Worm (Caenorhabditis elegans) whole organism, L2 larva: ENCODE data around the gene R05H5.4.

Experiments used
- C34F6.9 ChIP-seq: fragments of 150-350 bp; optimal IDR thresholded peaks from 2 replicates; lab custom pipeline; 2014; ENCODE audit warnings: missing biosample characterization, missing genetic modification characterization
- F13H6.1 ChIP-seq: sonication (generic microtip); optimal IDR thresholded peaks from 2 replicates; lab custom pipeline; 2016; ENCODE audit warnings: missing genetic modification characterization, missing compliant biosample characterization
- R02D3.7 ChIP-seq: fragments of 150-350 bp; optimal IDR thresholded peaks from 2 replicates; lab custom pipeline; 2014; ENCODE audit warnings: missing biosample characterization, missing genetic modification characterization
- Y55F3AM.14 ChIP-seq: fragments of 200-800 bp; sonication (Bioruptor generic); optimal IDR thresholded peaks from 2 replicates; lab custom pipeline; 2018; ENCODE audit warnings: mild to moderate bottlenecking, missing genetic modification characterization, missing compliant biosample characterization
- ama-1 ChIP-seq: fragments of 150-350 bp; optimal IDR thresholded peaks from 2 replicates; lab custom pipeline; 2018; ENCODE audit warnings: inconsistent platforms
- ceh-82 ChIP-seq: fragments of 150-350 bp; optimal IDR thresholded peaks from 2 replicates; lab custom pipeline; 2014; ENCODE audit warnings: missing biosample characterization, missing genetic modification characterization
- crh-2 ChIP-seq: sonication (generic microtip); optimal IDR thresholded peaks from 2 replicates; lab custom pipeline; 2017; ENCODE audit warnings: missing biosample characterization, missing genetic modification characterization
- egl-27 ChIP-seq: sonication (generic microtip); optimal IDR thresholded peaks from 3 replicates; lab custom pipeline; 2017; ENCODE audit warnings: missing biosample characterization, missing genetic modification reagents, missing genetic modification characterization
- elt-1 ChIP-seq: fragments of 150-350 bp; optimal IDR thresholded peaks from 2 replicates; lab custom pipeline; 2014; ENCODE audit warnings: missing biosample characterization, missing genetic modification characterization
- elt-3 ChIP-seq: sonication (generic microtip); optimal IDR thresholded peaks from 2 replicates; lab custom pipeline; 2017; ENCODE audit warnings: missing biosample characterization, missing genetic modification characterization
- fos-1 ChIP-seq: fragments of 150-350 bp; optimal IDR thresholded peaks from 2 replicates; lab custom pipeline; 2014; ENCODE audit warnings: missing biosample characterization, missing genetic modification characterization
- gmeb-1 ChIP-seq: fragments of 150-350 bp; optimal IDR thresholded peaks from 2 replicates; lab custom pipeline; 2014; ENCODE audit warnings: missing biosample characterization, missing genetic modification characterization
- lin-11 ChIP-seq: fragments of 150-350 bp; sonication (generic microtip); optimal IDR thresholded peaks from 2 replicates; lab custom pipeline; 2014; ENCODE audit warnings: missing biosample characterization, missing genetic modification characterization, inconsistent platforms, mixed read lengths
- lin-13 ChIP-seq: fragments of 150-350 bp; optimal IDR thresholded peaks from 2 replicates; lab custom pipeline; 2014; ENCODE audit warnings: missing biosample characterization, missing genetic modification reagents, missing genetic modification characterization
- lsy-2 ChIP-seq, 2 experiments: fragments of 150-350 bp in 1 of 2; sonication (generic microtip) in 1 of 2; optimal IDR thresholded peaks; 2 replicates each; lab custom pipeline; 2014 to 2017; ENCODE audit warnings: missing biosample characterization in 2 of 2, missing genetic modification characterization in 2 of 2
- mab-5 ChIP-seq: fragments of 150-350 bp; optimal IDR thresholded peaks from 2 replicates; lab custom pipeline; 2014; ENCODE audit warnings: missing biosample characterization, missing genetic modification characterization
- mbf-1 ChIP-seq: sonication (generic microtip); optimal IDR thresholded peaks from 2 replicates; lab custom pipeline; 2017; ENCODE audit warnings: missing biosample characterization, missing genetic modification characterization
- mdl-1 ChIP-seq, 2 experiments: fragments of 150-350 bp in 1 of 2; sonication (generic microtip) in 1 of 2; optimal IDR thresholded peaks; 2 replicates each; lab custom pipeline; 2017; ENCODE audit warnings: missing biosample characterization in 2 of 2, missing genetic modification characterization in 2 of 2
- nhr-10 ChIP-seq: sonication (generic microtip); optimal IDR thresholded peaks from 2 replicates; lab custom pipeline; 2017; ENCODE audit warnings: missing biosample characterization, missing genetic modification characterization
- nhr-11 ChIP-seq: fragments of 150-350 bp; optimal IDR thresholded peaks from 2 replicates; lab custom pipeline; 2014; ENCODE audit warnings: missing biosample characterization, missing genetic modification characterization
- nhr-129 ChIP-seq: fragments of 150-350 bp; optimal IDR thresholded peaks from 2 replicates; lab custom pipeline; 2014; ENCODE audit warnings: missing biosample characterization, missing genetic modification characterization
- nhr-21 ChIP-seq: fragments of 150-350 bp; optimal IDR thresholded peaks from 2 replicates; lab custom pipeline; 2014; ENCODE audit warnings: missing biosample characterization, missing genetic modification characterization
- nhr-237 ChIP-seq: fragments of 150-350 bp; optimal IDR thresholded peaks from 2 replicates; lab custom pipeline; 2014; ENCODE audit warnings: missing biosample characterization, missing genetic modification characterization
- nhr-25 ChIP-seq: fragments of 150-350 bp; sonication (generic microtip); optimal IDR thresholded peaks from 3 replicates; lab custom pipeline; 2014; ENCODE audit warnings: missing biosample characterization, missing genetic modification characterization
- nhr-77 ChIP-seq: fragments of 150-350 bp; optimal IDR thresholded peaks from 2 replicates; lab custom pipeline; 2014; ENCODE audit warnings: missing biosample characterization, missing genetic modification characterization
- peb-1 ChIP-seq: fragments of 150-350 bp; optimal IDR thresholded peaks from 2 replicates; lab custom pipeline; 2014; ENCODE audit warnings: missing biosample characterization, missing genetic modification characterization
- sem-4 ChIP-seq: fragments of 150-350 bp; optimal IDR thresholded peaks from 2 replicates; lab custom pipeline; 2014; ENCODE audit warnings: missing biosample characterization, missing genetic modification reagents, missing genetic modification characterization
- skn-1 ChIP-seq: sonication (generic microtip); optimal IDR thresholded peaks from 2 replicates; lab custom pipeline; 2017; ENCODE audit warnings: missing biosample characterization, missing genetic modification characterization
- sma-3 ChIP-seq: sonication (generic microtip); optimal IDR thresholded peaks from 2 replicates; lab custom pipeline; 2016; ENCODE audit warnings: missing genetic modification reagents, missing genetic modification characterization, missing compliant biosample characterization
- sma-9 ChIP-seq, 2 experiments: fragments of 150-350 bp in 1 of 2; sonication (generic microtip) in 1 of 2; optimal IDR thresholded peaks; 2 replicates each; lab custom pipeline; 2014 to 2016; ENCODE audit warnings: missing genetic modification characterization in 2 of 2, mild to moderate bottlenecking in 1 of 2, missing biosample characterization in 1 of 2, missing compliant biosample characterization in 1 of 2, missing genetic modification reagents in 1 of 2, moderate library complexity in 1 of 2
- unc-39 ChIP-seq: fragments of 150-350 bp; optimal IDR thresholded peaks from 2 replicates; lab custom pipeline; 2014; ENCODE audit warnings: missing biosample characterization, missing genetic modification characterization
- unc-55 ChIP-seq: fragments of 150-350 bp; sonication (generic microtip); optimal IDR thresholded peaks from 3 replicates; lab custom pipeline; 2014; ENCODE audit warnings: missing biosample characterization, missing genetic modification reagents, missing genetic modification characterization
- zag-1 ChIP-seq: fragments of 150-350 bp; optimal IDR thresholded peaks from 2 replicates; lab custom pipeline; 2014; ENCODE audit warnings: missing biosample characterization, missing genetic modification characterization
- ztf-11 ChIP-seq: sonication (generic microtip); optimal IDR thresholded peaks from 2 replicates; lab custom pipeline; 2017; ENCODE audit warnings: missing biosample characterization, missing genetic modification characterization
- ztf-4 ChIP-seq: fragments of 150-350 bp; optimal IDR thresholded peaks from 2 replicates; lab custom pipeline; 2014; ENCODE audit warnings: missing biosample characterization, missing genetic modification characterization

The R05H5.4 gene

DNA sequence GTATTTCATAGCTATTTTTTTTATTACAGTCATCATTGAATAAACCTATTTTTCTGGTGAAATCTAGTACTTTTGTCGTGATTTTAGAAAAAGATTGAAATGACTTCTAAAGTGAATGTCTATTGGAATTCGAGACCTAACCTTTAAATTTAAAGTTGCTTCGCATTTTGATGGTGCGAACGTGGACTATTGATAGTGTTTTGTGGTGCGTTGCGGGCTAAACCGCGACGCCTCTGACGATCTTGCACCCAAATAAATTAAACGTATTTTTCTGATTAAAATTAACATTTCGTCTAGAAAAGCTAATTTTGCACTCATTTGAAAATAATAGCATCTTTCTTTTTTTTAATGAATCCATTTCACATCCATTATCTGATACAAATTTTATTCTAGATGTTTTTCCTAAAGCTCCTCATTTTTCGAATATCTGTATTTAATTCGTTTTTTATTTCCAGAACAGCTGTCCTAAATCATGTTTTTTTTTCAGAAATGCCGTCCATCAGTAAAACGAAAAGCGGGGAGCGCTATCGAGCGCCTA lies 27.3 kb downstream of the R05H5.4 start, which contains the start of gene wbp-11 (continued):
- no peak for TF ChIP-seq elt-1
- TF ChIP-seq ama-1 (lab: Kevin White, UChicago), result no peak
- peak in 1 of 2 experiments; percentile 53 for TF ChIP-seq lsy-2 (tag; optimal IDR thresholded peaks at IDR 0.05; lab: Kevin White, UChicago)
- TF ChIP-seq, all 48 proteins: peak for 6

DNA sequence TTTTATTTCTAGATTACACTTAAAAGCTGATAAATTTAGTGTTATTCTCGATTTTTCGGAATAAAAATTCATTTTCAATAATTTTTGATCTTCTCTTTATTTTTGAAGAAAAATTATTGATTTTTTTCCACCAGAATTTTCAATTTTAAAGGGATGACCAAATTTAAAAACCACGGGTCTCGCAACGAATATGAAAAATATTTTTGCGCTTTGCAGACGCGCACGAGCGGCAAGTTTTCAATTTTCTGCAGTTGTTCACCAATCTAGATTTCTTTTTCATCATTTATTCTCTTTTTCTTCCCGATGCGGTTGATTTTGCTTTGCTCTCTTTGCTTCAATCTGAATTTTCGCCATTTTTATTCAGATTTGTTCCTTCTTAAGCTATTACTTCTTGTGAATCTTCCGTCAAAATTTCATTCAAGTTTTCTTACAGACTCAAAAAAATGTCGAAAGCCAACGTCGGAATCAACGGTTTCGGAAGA lies 28.9 kb downstream of the R05H5.4 start, which contains the start of gene gpd-4:
Gene gpd-4, plus strand, starts transcription at position 432 of the 482 bp plus-strand sequence.
- TF ChIP-seq peb-1 (tag; lab: Kevin White, UChicago), result no peak
- TF ChIP-seq elt-3, result no peak
- no peak for TF ChIP-seq mbf-1
- TF ChIP-seq sem-4, result no peak
- TF ChIP-seq egl-27 (tag; lab: Kevin White, UChicago), result no peak

DNA sequence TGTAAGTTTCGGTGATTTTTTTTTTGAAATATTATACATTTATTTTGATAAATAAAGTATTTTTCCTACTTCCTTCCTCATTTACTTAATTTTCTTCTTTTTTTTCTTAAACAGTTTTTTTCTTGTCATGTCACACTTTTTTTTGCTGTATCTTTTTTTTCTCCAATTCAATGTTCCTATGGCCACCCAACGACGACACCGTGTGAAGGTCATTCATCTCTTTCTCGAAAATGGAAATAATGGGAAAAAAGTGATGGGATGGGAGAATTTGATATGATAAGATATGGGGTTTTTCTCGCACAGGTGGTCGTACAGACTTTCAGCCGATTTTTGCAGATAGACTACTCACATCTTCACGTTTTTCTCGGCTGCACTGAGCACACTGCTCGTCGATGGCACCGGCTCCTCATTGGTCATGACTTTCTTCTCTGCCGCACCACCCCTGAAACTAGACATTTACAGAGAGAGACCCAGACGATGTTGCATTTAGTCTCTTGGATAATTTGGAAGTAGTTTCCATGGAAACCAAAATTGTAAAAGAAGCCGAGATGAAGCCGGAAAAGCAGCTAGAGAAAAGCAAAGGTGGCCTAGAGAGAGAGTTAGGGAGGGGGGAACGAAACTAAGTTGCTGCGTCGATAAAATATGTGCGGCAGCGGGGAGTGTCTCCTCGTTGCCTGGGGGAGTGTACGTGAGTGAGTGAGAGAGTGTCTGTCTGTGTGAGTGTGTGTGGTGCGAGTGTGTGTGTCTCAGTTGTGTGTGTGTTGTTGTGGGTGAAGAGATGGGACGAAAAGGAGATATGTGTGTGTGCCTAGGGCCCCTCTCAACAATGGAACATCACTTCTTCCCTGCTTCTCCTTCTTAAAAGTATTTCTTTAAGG lies 30.7 kb downstream of the R05H5.4 start, which contains the start of gene daf-19:
Gene daf-19, minus strand, starts transcription at position 442 of the 878 bp plus-strand sequence.
- TF ChIP-seq fos-1 (tag; lab: Kevin White, UChicago) (peak; percentile 33), lsy-2 (tag; optimal IDR thresholded peaks at IDR 0.05; lab: Kevin White, UChicago) (peak; percentile 27 to 65), C34F6.9 (tag; lab: Kevin White, UChicago) (peak; percentile 78), zag-1 (tag; lab: Kevin White, UChicago) (peak; percentile 43), F13H6.1 (peak; percentile 61), nhr-11 (tag; lab: Kevin White, UChicago) (no peak), elt-3 (no peak), ztf-11 (peak; percentile 12), nhr-129 (tag; lab: Kevin White, UChicago) (peak; percentile 71), sem-4 (no peak), nhr-21 (tag; lab: Kevin White, UChicago) (peak; percentile 55), egl-27 (tag; lab: Kevin White, UChicago) (peak; percentile 48), mab-5 (no peak), ama-1 (lab: Kevin White, UChicago) (peak; percentile 30), Y55F3AM.14 (GFP tag; lab: Kevin White, UChicago) (peak; percentile 38), nhr-237 (tag; lab: Kevin White, UChicago) (no peak), R02D3.7 (tag; lab: Kevin White, UChicago) (no peak), sma-9 (GFP tag; optimal IDR thresholded peaks at IDR 0.05; lab: Kevin White, UChicago) (peak; percentile 53), sma-9 (tag; optimal IDR thresholded peaks at IDR 0.05; lab: Kevin White, UChicago) (no peak), lin-11 (tag; lab: Kevin White, UChicago) (peak; percentile 63), mdl-1 (tag; optimal IDR thresholded peaks at IDR 0.05; lab: Kevin White, UChicago) (peak in 1 of 2 experiments; percentile 36), crh-2 (tag; lab: Kevin White, UChicago) (peak; percentile 59), nhr-10 (tag; lab: Kevin White, UChicago) (peak; percentile 5), gmeb-1 (tag; lab: Kevin White, UChicago) (no peak), nhr-77 (tag; lab: Kevin White, UChicago) (no peak), lin-13 (peak; percentile 49), unc-55 (GFP tag; lab: Kevin White, UChicago) (peak; percentile 76), sma-3 (GFP tag; lab: Kevin White, UChicago) (peak; percentile 13), nhr-25 (tag; lab: Kevin White, UChicago) (no peak), unc-39 (tag; lab: Kevin White, UChicago) (peak; percentile 82), skn-1 (tag; lab: Kevin White, UChicago) (no peak), ztf-4 (tag; lab: Kevin White, UChicago) (peak; percentile 56)

DNA sequence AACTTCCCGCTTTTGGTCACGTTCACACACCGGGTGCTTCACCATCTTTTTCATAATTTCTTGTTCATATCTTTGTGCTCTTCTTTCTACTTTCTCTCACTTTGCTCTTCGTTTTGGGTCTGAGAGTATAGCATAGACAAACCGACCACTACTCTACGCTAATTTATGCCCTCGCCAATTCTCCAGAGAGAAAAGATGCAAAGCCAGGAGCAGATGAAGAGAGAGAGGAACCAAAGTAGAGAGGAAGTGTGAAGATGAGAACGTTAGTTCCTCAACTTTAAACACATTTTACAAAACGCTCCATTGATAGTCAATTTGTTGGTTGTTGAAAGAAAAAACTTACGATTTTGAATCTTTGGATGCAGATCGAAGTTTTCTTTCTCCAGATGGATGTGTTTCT lies 32.1 kb downstream of the R05H5.4 start:
- TF ChIP-seq R02D3.7 (tag; lab: Kevin White, UChicago), result no peak
- peak; percentile 13 for TF ChIP-seq C34F6.9 (tag; lab: Kevin White, UChicago)
- TF ChIP-seq nhr-129 (tag; lab: Kevin White, UChicago), result no peak
- TF ChIP-seq ceh-82 (tag; lab: Kevin White, UChicago), result no peak
